Worm (Caenorhabditis elegans): Measurements from ENCODE around the gene tps-1.

Gene tps-1

ce11 chrX:17419813-17420584 is 54.3 kb downstream of the tps-1 start:
- TF ChIP-seq dao-5 (tag; optimal IDR thresholded peaks at IDR 0.05) (no peak), him-1 (tag; optimal IDR thresholded peaks at IDR 0.05) (no peak)

- TF ChIP-seq W03F9.2 (tag; optimal IDR thresholded peaks at IDR 0.05) (no peak), dao-5 (tag; optimal IDR thresholded peaks at IDR 0.05) (no peak), him-1 (tag; optimal IDR thresholded peaks at IDR 0.05) (no peak)
These were observed 56.8 kb downstream of the tps-1 start for ce11 chrX:17417505-17418004.

Data from whole organism, L4/young adult.